Comparison of ENCODE assay signal across 7 worm cellular contexts in the genomic region with DNA sequence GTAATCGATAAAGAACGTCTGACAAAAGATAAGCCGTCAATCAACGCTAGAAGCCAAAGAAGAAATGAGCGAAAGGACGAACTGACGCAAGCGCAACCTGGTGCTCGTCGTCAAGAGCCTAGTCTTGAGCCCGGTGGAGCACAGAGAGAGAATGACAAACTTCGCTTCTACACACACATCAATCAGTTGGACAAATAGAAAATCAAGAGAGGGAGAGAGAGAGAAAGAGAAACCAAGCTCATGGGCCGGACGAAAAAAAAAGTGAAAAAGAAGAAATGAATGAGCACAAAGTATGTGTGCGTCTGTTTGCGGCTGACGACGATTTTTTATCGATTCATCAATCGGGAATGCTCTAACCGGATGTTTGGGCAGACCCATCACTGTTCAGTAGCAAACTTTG.
TF ChIP-seq lines count a peak whose summit lies in the region.

No protein-coding gene starts in this region.

TF ChIP-seq in whole organism, L1 larva, 84 proteins besides CTCF, POLR2A, EP300 and RAD21 (continues in another document):
- TF ChIP-seq sptf-1 (tag; optimal IDR thresholded peaks at IDR 0.05; lab: Kevin White, UChicago) (no peak), swsn-7 (tag; optimal IDR thresholded peaks at IDR 0.05; lab: Kevin White, UChicago) (peak; percentile 10), rnt-1 (tag; optimal IDR thresholded peaks at IDR 0.05; lab: Kevin White, UChicago) (peak; percentile 66), pag-3 (tag; optimal IDR thresholded peaks at IDR 0.05; lab: Kevin White, UChicago; ENCODE audit: borderline replicate concordance, insufficient read depth) (peak; percentile 48), lsy-2 (tag; optimal IDR thresholded peaks at IDR 0.05; lab: Kevin White, UChicago) (peak; percentile 19 to 55), mef-2 (tag; optimal IDR thresholded peaks at IDR 0.05; lab: Kevin White, UChicago) (no peak), xbp-1 (tag; optimal IDR thresholded peaks at IDR 0.05; lab: Kevin White, UChicago) (no peak), C16A3.4 (tag; optimal IDR thresholded peaks at IDR 0.05; lab: Kevin White, UChicago) (peak; percentile 2), lin-14 (GFP tag; optimal IDR thresholded peaks at IDR 0.05; lab: Kevin White, UChicago) (peak; percentile 48), nhr-90 (tag; optimal IDR thresholded peaks at IDR 0.05; lab: Kevin White, UChicago; ENCODE audit: poor library complexity) (no peak), nhr-19 (GFP tag; conservative IDR thresholded peaks at IDR 0.05; lab: Robert Waterston, UW) (peak; percentile 15), pax-3 (tag; optimal IDR thresholded peaks at IDR 0.05; lab: Kevin White, UChicago) (no peak)

TF ChIP-seq in whole organism, L2 larva, 48 proteins besides CTCF, POLR2A, EP300 and RAD21:
- TF ChIP-seq nhr-23 (tag; optimal IDR thresholded peaks at IDR 0.05; lab: Kevin White, UChicago) (no peak), sma-9 (GFP tag; optimal IDR thresholded peaks at IDR 0.05; lab: Kevin White, UChicago) (peak; percentile 50), sma-9 (tag; optimal IDR thresholded peaks at IDR 0.05; lab: Kevin White, UChicago) (no peak), blmp-1 (tag; optimal IDR thresholded peaks at IDR 0.05; lab: Kevin White, UChicago; ENCODE audit: insufficient read depth) (no peak), nhr-129 (tag; optimal IDR thresholded peaks at IDR 0.05; lab: Kevin White, UChicago) (peak; percentile 43), C34F6.9 (tag; optimal IDR thresholded peaks at IDR 0.05; lab: Kevin White, UChicago) (peak; percentile 61), lsy-2 (tag; optimal IDR thresholded peaks at IDR 0.05; lab: Kevin White, UChicago) (peak in 1 of 2 experiments; percentile 24), unc-55 (GFP tag; optimal IDR thresholded peaks at IDR 0.05; lab: Kevin White, UChicago) (peak; percentile 1), unc-62 (GFP tag; optimal IDR thresholded peaks at IDR 0.05; lab: Kevin White, UChicago) (no peak), F13H6.1 (tag; optimal IDR thresholded peaks at IDR 0.05; lab: Kevin White, UChicago) (peak; percentile 70)

TF ChIP-seq in whole organism, L3 larva, 47 proteins besides CTCF, POLR2A, EP300 and RAD21 (continues in another document):
- TF ChIP-seq mdl-1 (tag; optimal IDR thresholded peaks at IDR 0.05; lab: Kevin White, UChicago) (no peak), fkh-2 (tag; optimal IDR thresholded peaks at IDR 0.05; lab: Kevin White, UChicago) (no peak), unc-39 (tag; optimal IDR thresholded peaks at IDR 0.05; lab: Kevin White, UChicago) (no peak), fkh-10 (GFP tag; optimal IDR thresholded peaks at IDR 0.05; lab: Kevin White, UChicago) (no peak), sea-2 (GFP tag; optimal IDR thresholded peaks at IDR 0.05; lab: Kevin White, UChicago) (no peak), ceh-9 (tag; optimal IDR thresholded peaks at IDR 0.05; lab: Kevin White, UChicago) (no peak), lin-39 (tag; optimal IDR thresholded peaks at IDR 0.05; lab: Kevin White, UChicago) (peak; percentile 52), pha-4 (tag; optimal IDR thresholded peaks at IDR 0.05; lab: Kevin White, UChicago) (peak; percentile 60), hmg-11 (tag; optimal IDR thresholded peaks at IDR 0.05; lab: Kevin White, UChicago) (peak; percentile 6), unc-62 (GFP tag; optimal IDR thresholded peaks at IDR 0.05; lab: Kevin White, UChicago) (peak; percentile 25), fos-1 (tag; optimal IDR thresholded peaks at IDR 0.05; lab: Kevin White, UChicago) (no peak), nhr-43 (tag; optimal IDR thresholded peaks at IDR 0.05; lab: Kevin White, UChicago; ENCODE audit: poor library complexity, severe bottlenecking) (no peak), ama-1 (optimal IDR thresholded peaks at IDR 0.05; lab: Kevin White, UChicago) (peak; percentile 31)

TF ChIP-seq in whole organism, L4 larva, 104 proteins besides CTCF, POLR2A, EP300 and RAD21 (continues in another document):
- no peak for TF ChIP-seq mxl-3 (GFP tag; optimal IDR thresholded peaks at IDR 0.05; lab: Kevin White, UChicago)
- no peak for TF ChIP-seq saeg-2 (GFP tag; IDR thresholded peaks at IDR 0.05; lab: Robert Waterston, UW)
- TF ChIP-seq madf-9 (GFP tag; conservative IDR thresholded peaks at IDR 0.05; lab: Robert Waterston, UW), result no peak
- TF ChIP-seq lim-7 (GFP tag; IDR thresholded peaks at IDR 0.05; lab: Robert Waterston, UW), result no peak
- TF ChIP-seq nhr-48 (tag; optimal IDR thresholded peaks at IDR 0.05; lab: Kevin White, UChicago), result no peak
- TF ChIP-seq sdz-12 (GFP tag; optimal IDR thresholded peaks at IDR 0.05; lab: Kevin White, UChicago), result no peak
- no peak for TF ChIP-seq unc-130 (GFP tag; optimal IDR thresholded peaks at IDR 0.05; lab: Kevin White, UChicago)
- TF ChIP-seq mep-1 (tag; optimal IDR thresholded peaks at IDR 0.05; lab: Kevin White, UChicago), result no peak
- TF ChIP-seq pha-4 (GFP tag; IDR thresholded peaks at IDR 0.05; lab: Robert Waterston, UW), result no peak; the same call in none of the 2 replicates
- TF ChIP-seq pha-4 (tag; optimal IDR thresholded peaks at IDR 0.05; lab: Kevin White, UChicago), result peak; percentile 37
- TF ChIP-seq Y75B8A.6 (GFP tag; IDR thresholded peaks at IDR 0.05; lab: Robert Waterston, UW), result no peak
- TF ChIP-seq lin-29 (GFP tag; IDR thresholded peaks at IDR 0.05; lab: Robert Waterston, UW), result no peak
- no peak for TF ChIP-seq egl-27 (tag; optimal IDR thresholded peaks at IDR 0.05; lab: Kevin White, UChicago)
- TF ChIP-seq rbr-2 (tag; optimal IDR thresholded peaks at IDR 0.05; lab: Kevin White, UChicago), result no peak

TF ChIP-seq in whole organism, late embryonic, 69 proteins besides CTCF, POLR2A, EP300 and RAD21:
- TF ChIP-seq ceh-14 (tag; optimal IDR thresholded peaks at IDR 0.05; lab: Kevin White, UChicago) (no peak), K02D7.2 (tag; optimal IDR thresholded peaks at IDR 0.05; lab: Kevin White, UChicago) (no peak), nfya-1 (tag; optimal IDR thresholded peaks at IDR 0.05; lab: Kevin White, UChicago) (peak; percentile 26), unc-55 (GFP tag; optimal IDR thresholded peaks at IDR 0.05; lab: Kevin White, UChicago) (peak; percentile 88), hlh-13 (GFP tag; optimal IDR thresholded peaks at IDR 0.05; lab: Kevin White, UChicago) (no peak), rnt-1 (tag; optimal IDR thresholded peaks at IDR 0.05; lab: Kevin White, UChicago) (peak; percentile 24), ceh-18 (tag; optimal IDR thresholded peaks at IDR 0.05; lab: Kevin White, UChicago) (peak; percentile 83), ztf-16 (tag; optimal IDR thresholded peaks at IDR 0.05; lab: Kevin White, UChicago) (no peak), ref-2 (tag; optimal IDR thresholded peaks at IDR 0.05; lab: Kevin White, UChicago) (no peak)

TF ChIP-seq in whole organism, mixed stage, embryonic, 35 proteins besides CTCF, POLR2A, EP300 and RAD21:
- no peak for TF ChIP-seq ham-2 (GFP tag; optimal IDR thresholded peaks at IDR 0.05; lab: Kevin White, UChicago)
- TF ChIP-seq unc-62 (GFP tag; optimal IDR thresholded peaks at IDR 0.05; lab: Kevin White, UChicago), result peak; percentile 90
- peak; percentile 39 for TF ChIP-seq unc-120 (tag; optimal IDR thresholded peaks at IDR 0.05; lab: Kevin White, UChicago; ENCODE audit: poor library complexity, severe bottlenecking)
- TF ChIP-seq hlh-1 (tag; optimal IDR thresholded peaks at IDR 0.05; lab: Kevin White, UChicago), result peak; percentile 67

TF ChIP-seq in whole organism, young adult, 124 proteins besides CTCF, POLR2A, EP300 and RAD21:
- TF ChIP-seq ekl-4 (GFP tag; IDR thresholded peaks at IDR 0.05; lab: Robert Waterston, UW) (peak; percentile 27; the same call in 1 of the 2 replicates), B0336.3 (GFP tag; IDR thresholded peaks at IDR 0.05; lab: Robert Waterston, UW) (no peak), ama-1 (optimal IDR thresholded peaks at IDR 0.05; lab: Kevin White, UChicago) (peak; percentile 33), ama-1 (GFP tag; optimal IDR thresholded peaks at IDR 0.05; lab: Kevin White, UChicago) (no peak), ZK185.1 (tag; optimal IDR thresholded peaks at IDR 0.05; lab: Kevin White, UChicago; ENCODE audit: poor library complexity, severe bottlenecking) (no peak), hmg-1.2 (GFP tag; IDR thresholded peaks at IDR 0.05; lab: Robert Waterston, UW) (peak; percentile 14; the same call in 1 of the 2 replicates), mcd-1 (GFP tag; IDR thresholded peaks at IDR 0.05; lab: Robert Waterston, UW) (0 out of 2 replicates have a peak, but pooled peaks have one; percentile 35), zfh-2 (GFP tag; conservative IDR thresholded peaks at IDR 0.05; lab: Robert Waterston, UW) (peak; percentile 41), ztf-6 (GFP tag; IDR thresholded peaks at IDR 0.05; lab: Robert Waterston, UW) (no peak), egl-18 (GFP tag; IDR thresholded peaks at IDR 0.05; lab: Robert Waterston, UW) (no peak), pha-4 (tag; optimal IDR thresholded peaks at IDR 0.05; lab: Kevin White, UChicago) (peak; percentile 43), hmg-20 (GFP tag; IDR thresholded peaks at IDR 0.05; lab: Robert Waterston, UW) (no peak), dox-1 (GFP tag; IDR thresholded peaks at IDR 0.05; lab: Robert Waterston, UW) (0 out of 2 replicates have a peak, but pooled peaks have one; percentile 14)
